Worm (Caenorhabditis elegans) whole organism, young adult: ENCODE results near the gene rip-1.

Experiments used
- him-1 ChIP-seq: sonication (generic microtip); optimal IDR thresholded peaks from 2 replicates; lab custom pipeline; 2016; ENCODE audit warnings: missing genotype, missing genetic modification reagents, missing genetic modification characterization, missing compliant biosample characterization
- ztf-25 ChIP-seq: fragments of 200-800 bp; sonication (Bioruptor generic); IDR thresholded peaks from 2 replicates; pipeline ENCODE4 v1.3.6; 2022; ENCODE audit warnings: missing genetic modification reagents, missing genetic modification characterization, missing compliant biosample characterization
- ztf-3 ChIP-seq: fragments of 200-800 bp; sonication (Bioruptor generic); optimal IDR thresholded peaks from 2 replicates; lab custom pipeline; 2018; ENCODE audit warnings: mild to moderate bottlenecking, missing genetic modification characterization, missing compliant biosample characterization

- TF ChIP-seq ztf-25 (GFP tag; lab: Robert Waterston, UW) (no peak), him-1 (no peak), ztf-3 (no peak)
Observed at ce11 chrIII:10261256-10261655, 2.7 kb upstream of the rip-1 start.
